Fruit fly (Drosophila melanogaster) whole organism, prepupa: ENCODE data around the gene CG33985.

Experiments used
- Blimp-1 ChIP-seq: fragments of 200-800 bp; sonication (Bioruptor generic); optimal IDR thresholded peaks from 3 replicates; lab custom pipeline; 2017; ENCODE audit warnings: missing biosample characterization, missing genetic modification characterization, mild to moderate bottlenecking, moderate library complexity, missing genetic modification reagents
- CG3032 ChIP-seq: fragments of 200-800 bp; optimal IDR thresholded peaks from 2 replicates; lab custom pipeline; 2019; ENCODE audit warnings: missing biosample characterization, mild to moderate bottlenecking, missing genetic modification characterization, moderate library complexity
- CG6808 ChIP-seq: fragments of 200-800 bp; sonication (Bioruptor generic); optimal IDR thresholded peaks from 3 replicates; lab custom pipeline; 2017; ENCODE audit warnings: missing biosample characterization, missing genetic modification characterization, mild to moderate bottlenecking, moderate library complexity, missing genetic modification reagents
- CG6854 ChIP-seq: fragments of 200-800 bp; sonication (Bioruptor generic); optimal IDR thresholded peaks from 2 replicates; lab custom pipeline; 2017; ENCODE audit warnings: missing biosample characterization, mild to moderate bottlenecking, missing genetic modification characterization
- CG7368 ChIP-seq: fragments of 200-800 bp; sonication (Bioruptor generic); optimal IDR thresholded peaks from 3 replicates; lab custom pipeline; 2016; ENCODE audit warnings: missing biosample characterization, missing genetic modification characterization
- CG8319 ChIP-seq: fragments of 200-800 bp; sonication (Bioruptor generic); optimal IDR thresholded peaks from 3 replicates; lab custom pipeline; 2016; ENCODE audit warnings: missing biosample characterization, missing genetic modification characterization
- Hr39 ChIP-seq: fragments of 200-800 bp; sonication (Bioruptor generic); optimal IDR thresholded peaks from 2 replicates; lab custom pipeline; 2016; ENCODE audit warnings: missing biosample characterization, missing genetic modification characterization
- Lpt ChIP-seq: fragments of 200-800 bp; sonication (Bioruptor generic); optimal IDR thresholded peaks from 3 replicates; lab custom pipeline; 2016; ENCODE audit warnings: missing biosample characterization, missing genetic modification characterization
- OdsH ChIP-seq: fragments of 200-800 bp; sonication (Bioruptor generic); optimal IDR thresholded peaks from 3 replicates; lab custom pipeline; 2016; ENCODE audit warnings: missing biosample characterization, missing genetic modification characterization
- eg ChIP-seq: fragments of 200-800 bp; sonication (Bioruptor generic); IDR thresholded peaks from 3 replicates; pipeline ENCODE4 v1.3.6; 2022; ENCODE audit warnings: missing biosample characterization, missing genetic modification characterization
- esn ChIP-seq: fragments of 200-800 bp; sonication (Bioruptor generic); optimal IDR thresholded peaks from 2 replicates; lab custom pipeline; 2016; ENCODE audit warnings: missing biosample characterization, mild to moderate bottlenecking, missing genetic modification characterization, moderate library complexity

dm6 chr3L:15543049-15543448 is 16.4 kb upstream of the CG33985 start:
- TF ChIP-seq CG8319 (GFP tag; lab: Kevin White, UChicago) (no peak), Hr39 (GFP tag; lab: Kevin White, UChicago) (no peak), CG7368 (GFP tag; lab: Kevin White, UChicago) (no peak), Lpt (no peak), CG3032 (no peak), esn (GFP tag; lab: Kevin White, UChicago) (no peak), CG6808 (GFP tag; lab: Kevin White, UChicago) (no peak), CG6854 (GFP tag; lab: Kevin White, UChicago) (no peak), eg (no peak), OdsH (no peak), Blimp-1 (GFP tag; lab: Kevin White, UChicago) (peak; percentile 55)
